Fruit fly (Drosophila melanogaster) whole organism: ENCODE data around the gene CG6409.

Experiments used
- CG8478 ChIP-seq: fragments of >200 bp; optimal IDR thresholded peaks from 2 replicates; lab custom pipeline; 2018; ENCODE audit warnings: inconsistent platforms
- Dll ChIP-seq: fragments of >200 bp; optimal IDR thresholded peaks from 2 replicates; lab custom pipeline; 2017
- EcR ChIP-seq, 2 experiments: fragments of >200 bp; optimal IDR thresholded peaks; 2 replicates each; lab custom pipeline; 2017; ENCODE audit warnings: missing biosample characterization in 2 of 2, missing genetic modification characterization in 2 of 2, missing genetic modification reagents in 2 of 2
- pan ChIP-seq: fragments of >200 bp; optimal IDR thresholded peaks from 2 replicates; lab custom pipeline; 2017
- psq ChIP-seq: fragments of >200 bp; optimal IDR thresholded peaks from 2 replicates; lab custom pipeline; 2017
- usp ChIP-seq: fragments of >200 bp; optimal IDR thresholded peaks from 2 replicates; lab custom pipeline; 2017; ENCODE audit warnings: missing biosample characterization, missing genetic modification characterization, mixed read lengths

dm6 chr3L:10927349-10927748 is 45.2 kb upstream of the CG6409 start:
- TF ChIP-seq CG8478 (lab: Kevin White, UChicago) (no peak), psq (no peak), Dll (lab: Kevin White, UChicago) (no peak), usp (GFP tag; lab: Kevin White, UChicago) (no peak), pan (lab: Kevin White, UChicago) (no peak), EcR (GFP tag; optimal IDR thresholded peaks at IDR 0.05; lab: Kevin White, UChicago) (no peak)
